Worm (Caenorhabditis elegans): ENCODE measurements around the gene hpd-1.

hpd-1 gene

DNA sequence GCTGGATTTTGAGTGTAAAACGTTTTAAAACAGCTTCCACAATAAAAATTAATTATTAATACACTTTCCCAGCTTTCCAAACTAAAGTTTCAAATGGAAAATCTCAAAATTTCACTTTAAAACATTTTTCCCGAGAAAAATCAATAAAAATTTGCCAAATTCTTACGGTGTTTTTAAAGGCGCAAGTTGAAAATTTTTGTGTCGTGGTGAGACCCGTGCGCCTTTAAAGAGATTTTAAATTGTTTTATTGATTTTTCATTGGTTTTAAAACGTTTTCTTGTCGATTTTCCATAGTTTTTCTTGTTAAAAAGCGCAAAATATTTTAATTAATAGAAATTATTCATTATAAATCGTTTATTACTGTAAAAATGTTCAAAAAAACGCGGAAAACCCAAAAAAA is 26.6 kb downstream of the hpd-1 start, which contains the start of gene Y45F3A.1 (continued):
- TF ChIP-seq F23B12.7 (tag; optimal IDR thresholded peaks at IDR 0.05; ENCODE audit: insufficient read depth) = peak; percentile 24
- peak; percentile 58 for TF ChIP-seq lin-54 (GFP tag; optimal IDR thresholded peaks at IDR 0.05)
- TF ChIP-seq rpc-1 (optimal IDR thresholded peaks at IDR 0.05) = no peak
- no peak for TF ChIP-seq rpc-1 (tag; optimal IDR thresholded peaks at IDR 0.05)
- no peak for TF ChIP-seq unc-62 (GFP tag; optimal IDR thresholded peaks at IDR 0.05)
- no peak for TF ChIP-seq snpc-1.3 (tag; optimal IDR thresholded peaks at IDR 0.05; ENCODE audit: insufficient read depth)
- TF ChIP-seq tbp1 (GFP tag; optimal IDR thresholded peaks at IDR 0.05) = no peak
- peak; percentile 58 for TF ChIP-seq D2030.7 (GFP tag; IDR thresholded peaks at IDR 0.05)
- peak; percentile 88 for TF ChIP-seq lsl-1 (GFP tag; optimal IDR thresholded peaks at IDR 0.05)
- no peak for TF ChIP-seq F55B11.4 (tag; optimal IDR thresholded peaks at IDR 0.05; ENCODE audit: borderline replicate concordance, insufficient read depth)
- no peak for TF ChIP-seq B0019.2 (GFP tag; conservative IDR thresholded peaks at IDR 0.05)
- no peak for TF ChIP-seq nfyb-1 (GFP tag; IDR thresholded peaks at IDR 0.05)
- TF ChIP-seq madf-6 (GFP tag; IDR thresholded peaks at IDR 0.05) = peak; percentile 89
- no peak for TF ChIP-seq ZK185.1 (tag; optimal IDR thresholded peaks at IDR 0.05; ENCODE audit: poor library complexity, severe bottlenecking)
- TF ChIP-seq ets-4 (GFP tag; optimal IDR thresholded peaks at IDR 0.05) = no peak
- no peak for TF ChIP-seq sptf-2 (GFP tag; optimal IDR thresholded peaks at IDR 0.05)
- TF ChIP-seq sea-2 (GFP tag; IDR thresholded peaks at IDR 0.05) = no peak
- TF ChIP-seq lin-40 (tag; optimal IDR thresholded peaks at IDR 0.05) = no peak
- no peak for TF ChIP-seq F39B2.1 (GFP tag; IDR thresholded peaks at IDR 0.05)
- no peak for TF ChIP-seq hlh-12 (tag; optimal IDR thresholded peaks at IDR 0.05)
- TF ChIP-seq K12H6.12 (tag; optimal IDR thresholded peaks at IDR 0.05) = no peak
- TF ChIP-seq Y53G8AR.9 (GFP tag; conservative IDR thresholded peaks at IDR 0.05) = no peak
- TF ChIP-seq lir-1 (GFP tag; conservative IDR thresholded peaks at IDR 0.05) = no peak
- TF ChIP-seq snpc-1.1 (tag; optimal IDR thresholded peaks at IDR 0.05; ENCODE audit: insufficient read depth) = peak; percentile 3
- no peak for TF ChIP-seq egl-18 (GFP tag; IDR thresholded peaks at IDR 0.05)
- no peak for TF ChIP-seq mel-28 (tag; optimal IDR thresholded peaks at IDR 0.05; ENCODE audit: borderline replicate concordance)
- TF ChIP-seq xnd-1 (tag; optimal IDR thresholded peaks at IDR 0.05) = peak; percentile 76
- peak; percentile 28 for TF ChIP-seq efl-1 (GFP tag; optimal IDR thresholded peaks at IDR 0.05)
- no peak for TF ChIP-seq nfya-2 (GFP tag; IDR thresholded peaks at IDR 0.05)
- TF ChIP-seq attf-6 (GFP tag; IDR thresholded peaks at IDR 0.05) = no peak

DNA sequence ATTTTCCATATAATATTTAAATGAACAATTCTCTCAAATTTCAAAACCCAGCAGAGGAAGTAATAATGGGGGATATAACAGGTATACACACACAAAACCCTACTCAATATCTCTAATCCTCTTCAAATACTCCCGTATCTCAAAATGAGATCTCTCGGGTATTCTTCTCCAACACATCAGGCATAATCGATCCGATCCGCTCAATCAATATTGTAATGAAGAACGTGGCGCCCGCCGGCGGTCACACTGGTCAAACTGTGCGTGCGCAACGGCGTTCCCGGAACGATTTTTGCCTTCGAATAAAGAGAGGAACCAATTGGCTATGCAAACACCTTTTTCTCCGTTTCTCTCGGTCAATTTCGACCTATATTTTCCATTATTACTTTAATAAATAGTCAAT is 27.2 kb downstream of the hpd-1 start:
- TF ChIP-seq ztf-3 (GFP tag; optimal IDR thresholded peaks at IDR 0.05) = no peak
- no peak for TF ChIP-seq sptf-2 (GFP tag; optimal IDR thresholded peaks at IDR 0.05)
- no peak for TF ChIP-seq ceh-58 (GFP tag; IDR thresholded peaks at IDR 0.05)
- no peak for TF ChIP-seq ceh-91 (GFP tag; IDR thresholded peaks at IDR 0.05)
- no peak for TF ChIP-seq nhr-179 (tag; optimal IDR thresholded peaks at IDR 0.05)
- no peak for TF ChIP-seq mel-28 (tag; optimal IDR thresholded peaks at IDR 0.05; ENCODE audit: borderline replicate concordance)
- TF ChIP-seq ztf-25 (GFP tag; IDR thresholded peaks at IDR 0.05) = no peak
- TF ChIP-seq lin-26 (GFP tag; IDR thresholded peaks at IDR 0.05) = no peak
- no peak for TF ChIP-seq mxl-1 (tag; optimal IDR thresholded peaks at IDR 0.05)
- TF ChIP-seq hsf-1 (GFP tag; IDR thresholded peaks at IDR 0.05) = no peak
- TF ChIP-seq F57C9.4 (tag; optimal IDR thresholded peaks at IDR 0.05) = no peak
- no peak for TF ChIP-seq attf-6 (GFP tag; IDR thresholded peaks at IDR 0.05)
- TF ChIP-seq snpc-3.4 (tag; optimal IDR thresholded peaks at IDR 0.05) = no peak
- TF ChIP-seq tlf-1 (GFP tag; optimal IDR thresholded peaks at IDR 0.05) = no peak
- no peak for TF ChIP-seq atf-7 (tag; optimal IDR thresholded peaks at IDR 0.05)
- no peak for TF ChIP-seq gei-17 (GFP tag; optimal IDR thresholded peaks at IDR 0.05)
- TF ChIP-seq somi-1 (GFP tag; optimal IDR thresholded peaks at IDR 0.05) = no peak
